Fruit fly (Drosophila melanogaster) whole organism, embryonic: ENCODE measurements around the gene Dad1.
A peak's percentile ranks its signal among the peaks of the same experiment; 100 is the strongest.

Source experiments
- Abd-B ChIP-seq: fragments of 200-800 bp; sonication (Bioruptor generic); optimal IDR thresholded peaks from 2 replicates; lab custom pipeline; 2018; ENCODE audit warnings: missing biosample characterization, mild to moderate bottlenecking, missing genetic modification characterization, moderate library complexity
- Atf3 ChIP-seq: fragments of 200-800 bp; sonication (Bioruptor generic); optimal IDR thresholded peaks from 3 replicates; lab custom pipeline; 2016; ENCODE audit warnings: missing biosample characterization, missing genetic modification characterization
- Blimp-1 ChIP-seq: fragments of 200-800 bp; sonication (Bioruptor generic); optimal IDR thresholded peaks from 3 replicates; lab custom pipeline; 2018; ENCODE audit warnings: missing biosample characterization, missing genetic modification characterization, mild to moderate bottlenecking, moderate library complexity, missing genetic modification reagents
- CG1024 ChIP-seq: fragments of 200-800 bp; sonication (Bioruptor generic); IDR thresholded peaks from 2 replicates; pipeline ENCODE4 v1.3.6; 2022; ENCODE audit warnings: missing biosample characterization, missing genetic modification characterization
- CG12744 ChIP-seq: fragments of 200-800 bp; sonication (Bioruptor generic); optimal IDR thresholded peaks from 2 replicates; lab custom pipeline; 2016; ENCODE audit warnings: missing biosample characterization, missing genetic modification characterization
- CG14710 ChIP-seq: fragments of 200-800 bp; sonication (Bioruptor generic); optimal IDR thresholded peaks from 3 replicates; lab custom pipeline; 2019; ENCODE audit warnings: missing biosample characterization, mild to moderate bottlenecking, missing genetic modification characterization, moderate library complexity
- CG15011 ChIP-seq: fragments of 200-800 bp; sonication (Bioruptor generic); optimal IDR thresholded peaks from 3 replicates; lab custom pipeline; 2018; ENCODE audit warnings: missing biosample characterization, mild to moderate bottlenecking, missing genetic modification characterization
- CG15269 ChIP-seq: fragments of 200-800 bp; sonication (Bioruptor generic); optimal IDR thresholded peaks from 2 replicates; lab custom pipeline; 2018; ENCODE audit warnings: missing biosample characterization, mild to moderate bottlenecking, missing genetic modification characterization, moderate library complexity
- CG16813 ChIP-seq: fragments of 200-800 bp; sonication (Bioruptor generic); IDR thresholded peaks from 3 replicates; pipeline ENCODE4 v1.3.6; 2022; ENCODE audit warnings: missing biosample characterization, missing genetic modification characterization; ENCODE audit not compliant: partially characterized antibody
- CG1792 ChIP-seq: fragments of 200-800 bp; sonication (Bioruptor generic); optimal IDR thresholded peaks from 2 replicates; lab custom pipeline; 2016; ENCODE audit warnings: missing biosample characterization, missing genetic modification characterization
- CG18476 ChIP-seq: fragments of 200-800 bp; sonication (Bioruptor generic); optimal IDR thresholded peaks from 2 replicates; lab custom pipeline; 2016; ENCODE audit warnings: missing biosample characterization, mild to moderate bottlenecking, missing genetic modification characterization
- CG2875 ChIP-seq: fragments of 200-800 bp; sonication (Bioruptor generic); optimal IDR thresholded peaks from 2 replicates; lab custom pipeline; 2017; ENCODE audit warnings: missing biosample characterization, mild to moderate bottlenecking, missing genetic modification characterization, missing genetic modification reagents
- CG3065 ChIP-seq: fragments of 200-800 bp; sonication (Bioruptor generic); optimal IDR thresholded peaks from 2 replicates; lab custom pipeline; 2016; ENCODE audit warnings: missing biosample characterization, missing genetic modification characterization
- CG31388 ChIP-seq: fragments of 200-800 bp; sonication (Bioruptor generic); optimal IDR thresholded peaks from 2 replicates; lab custom pipeline; 2016; ENCODE audit warnings: missing biosample characterization, missing genetic modification characterization
- CG33213 ChIP-seq: fragments of 200-800 bp; sonication (Bioruptor generic); optimal IDR thresholded peaks from 3 replicates; lab custom pipeline; 2016; ENCODE audit warnings: missing biosample characterization, missing genetic modification characterization
- CG3407 ChIP-seq: fragments of 200-800 bp; sonication (Bioruptor generic); optimal IDR thresholded peaks from 2 replicates; lab custom pipeline; 2018; ENCODE audit warnings: missing biosample characterization, mild to moderate bottlenecking, missing genetic modification characterization
- CG4424 ChIP-seq: fragments of 200-800 bp; sonication (Bioruptor generic); optimal IDR thresholded peaks from 3 replicates; lab custom pipeline; 2016; ENCODE audit warnings: missing biosample characterization, missing genetic modification characterization
- CG5245 ChIP-seq: fragments of 200-800 bp; sonication (Bioruptor generic); optimal IDR thresholded peaks from 3 replicates; lab custom pipeline; 2016; ENCODE audit warnings: missing biosample characterization, missing genetic modification characterization
- CG8281 ChIP-seq: fragments of 200-800 bp; sonication (Bioruptor generic); optimal IDR thresholded peaks from 2 replicates; lab custom pipeline; 2018; ENCODE audit warnings: missing biosample characterization, mild to moderate bottlenecking, missing genetic modification characterization, moderate library complexity
- CG8359 ChIP-seq: fragments of 200-800 bp; sonication (Bioruptor generic); optimal IDR thresholded peaks from 2 replicates; lab custom pipeline; 2017; ENCODE audit warnings: missing biosample characterization, mild to moderate bottlenecking, missing genetic modification characterization, borderline replicate concordance
- CG8478 ChIP-seq: fragments of >200 bp; optimal IDR thresholded peaks from 2 replicates; lab custom pipeline; 2018
- CG8765 ChIP-seq: fragments of 200-800 bp; sonication (Bioruptor generic); IDR thresholded peaks from 2 replicates; pipeline ENCODE4 v1.3.6; 2022; ENCODE audit warnings: missing biosample characterization, missing genetic modification characterization
- CG9215 ChIP-seq: fragments of 200-800 bp; sonication (Bioruptor generic); IDR thresholded peaks from 2 replicates; pipeline ENCODE4 v1.3.6; 2022; ENCODE audit warnings: missing biosample characterization, missing genetic modification characterization
- D ChIP-seq, 2 experiments: fragments of 200-800 bp in 1 of 2; fragments of >200 bp in 1 of 2; sonication (Bioruptor generic) in 1 of 2; optimal IDR thresholded peaks; 2 replicates in 1 of 2; 3 replicates in 1 of 2; lab custom pipeline; 2017; ENCODE audit warnings: mild to moderate bottlenecking in 1 of 2, missing biosample characterization in 1 of 2, missing genetic modification characterization in 1 of 2, missing genetic modification reagents in 1 of 2
- D19B ChIP-seq: fragments of 200-800 bp; sonication (Bioruptor generic); optimal IDR thresholded peaks from 2 replicates; lab custom pipeline; 2017; ENCODE audit warnings: missing biosample characterization, mild to moderate bottlenecking, missing genetic modification characterization
- Nf-YB ChIP-seq: fragments of 200-800 bp; sonication (Bioruptor generic); optimal IDR thresholded peaks from 3 replicates; lab custom pipeline; 2019; ENCODE audit warnings: missing biosample characterization, mild to moderate bottlenecking, missing genetic modification characterization, moderate library complexity
- Sry-δ ChIP-seq: fragments of 200-800 bp; sonication (Bioruptor generic); optimal IDR thresholded peaks from 2 replicates; lab custom pipeline; 2016; ENCODE audit warnings: missing biosample characterization, missing genetic modification characterization
- Vsx1 ChIP-seq: fragments of 200-800 bp; sonication (Bioruptor generic); optimal IDR thresholded peaks from 2 replicates; lab custom pipeline; 2017; ENCODE audit warnings: missing biosample characterization, mild to moderate bottlenecking, missing genetic modification characterization, missing genetic modification reagents
- abd-A ChIP-seq: fragments of 200-800 bp; sonication (Bioruptor generic); optimal IDR thresholded peaks from 3 replicates; lab custom pipeline; 2019; ENCODE audit warnings: missing biosample characterization, mild to moderate bottlenecking, missing genetic modification characterization, moderate library complexity
- ap ChIP-seq: fragments of 200-800 bp; sonication (Bioruptor generic); IDR thresholded peaks from 2 replicates; pipeline ENCODE4 v1.3.6; 2022; ENCODE audit warnings: missing biosample characterization, missing genetic modification characterization
- bbx ChIP-seq: fragments of 200-800 bp; sonication (Bioruptor generic); IDR thresholded peaks from 2 replicates; pipeline ENCODE4 v1.3.6; 2022; ENCODE audit warnings: missing biosample characterization, missing genetic modification characterization; ENCODE audit not compliant: partially characterized antibody
- chm ChIP-seq: fragments of 200-800 bp; sonication (Bioruptor generic); IDR thresholded peaks from 2 replicates; pipeline ENCODE4 v1.3.6; 2022; ENCODE audit warnings: missing biosample characterization, missing genetic modification characterization
- chn ChIP-seq: fragments of 200-800 bp; sonication (Bioruptor generic); optimal IDR thresholded peaks from 2 replicates; lab custom pipeline; 2016; ENCODE audit warnings: missing biosample characterization, missing genetic modification characterization
- crc ChIP-seq: fragments of 200-800 bp; sonication (Bioruptor generic); optimal IDR thresholded peaks from 2 replicates; lab custom pipeline; 2016; ENCODE audit warnings: missing biosample characterization, missing genetic modification characterization
- disco-r ChIP-seq: fragments of 200-800 bp; sonication (Bioruptor generic); optimal IDR thresholded peaks from 2 replicates; lab custom pipeline; 2016; ENCODE audit warnings: missing biosample characterization, missing genetic modification characterization
- emc ChIP-seq: fragments of 200-800 bp; sonication (Bioruptor generic); optimal IDR thresholded peaks from 2 replicates; lab custom pipeline; 2016; ENCODE audit warnings: missing biosample characterization, missing genetic modification characterization
- fd102C ChIP-seq: fragments of 200-800 bp; sonication (Bioruptor generic); optimal IDR thresholded peaks from 2 replicates; lab custom pipeline; 2018; ENCODE audit warnings: missing biosample characterization, mild to moderate bottlenecking, missing genetic modification characterization, moderate library complexity
- gsb-n ChIP-seq: fragments of 200-800 bp; sonication (Bioruptor generic); optimal IDR thresholded peaks from 3 replicates; lab custom pipeline; 2018; ENCODE audit warnings: missing biosample characterization, mild to moderate bottlenecking, missing genetic modification characterization
- jumu ChIP-seq: fragments of 200-800 bp; sonication (Bioruptor generic); optimal IDR thresholded peaks from 3 replicates; lab custom pipeline; 2016; ENCODE audit warnings: missing biosample characterization, missing genetic modification characterization
- kay ChIP-seq: fragments of 200-800 bp; sonication (Bioruptor generic); optimal IDR thresholded peaks from 2 replicates; lab custom pipeline; 2016; ENCODE audit warnings: missing biosample characterization, missing genetic modification characterization
- lov ChIP-seq, 2 experiments: fragments of 200-800 bp in 1 of 2; fragments of >200 bp in 1 of 2; sonication (Bioruptor generic) in 1 of 2; IDR thresholded peaks in 1 of 2; optimal IDR thresholded peaks in 1 of 2; 2 replicates in 1 of 2; 3 replicates in 1 of 2; pipeline versions ENCODE4 v1.3.6 to Lab custom; 2017 to 2022; ENCODE audit warnings: missing biosample characterization in 1 of 2, missing genetic modification characterization in 1 of 2
- nerfin-1 ChIP-seq: fragments of 200-800 bp; sonication (Bioruptor generic); optimal IDR thresholded peaks from 3 replicates; lab custom pipeline; 2019; ENCODE audit warnings: missing biosample characterization, mild to moderate bottlenecking, missing genetic modification characterization, moderate library complexity
- onecut ChIP-seq: fragments of 200-800 bp; sonication (Bioruptor generic); IDR thresholded peaks from 2 replicates; pipeline ENCODE4 v1.3.6; 2022; ENCODE audit warnings: missing biosample characterization, missing genetic modification characterization
- sens-2 ChIP-seq: fragments of 200-800 bp; sonication (Bioruptor generic); IDR thresholded peaks from 2 replicates; pipeline ENCODE4 v1.3.6; 2022; ENCODE audit warnings: missing biosample characterization, missing genetic modification characterization
- shn ChIP-seq: fragments of 200-800 bp; sonication (Bioruptor generic); optimal IDR thresholded peaks from 3 replicates; lab custom pipeline; 2016; ENCODE audit warnings: missing biosample characterization, missing genetic modification characterization
- sim ChIP-seq: fragments of 200-800 bp; sonication (Bioruptor generic); IDR thresholded peaks from 2 replicates; pipeline ENCODE4 v1.3.6; 2022; ENCODE audit warnings: missing biosample characterization, missing genetic modification characterization
- ssp ChIP-seq: fragments of 200-800 bp; sonication (Bioruptor generic); IDR thresholded peaks from 2 replicates; pipeline ENCODE4 v1.3.6; 2022; ENCODE audit warnings: missing biosample characterization, missing genetic modification characterization
- tna ChIP-seq: fragments of 200-800 bp; sonication (Bioruptor generic); IDR thresholded peaks from 2 replicates; pipeline ENCODE4 v1.3.6; 2022; ENCODE audit warnings: missing biosample characterization, missing genetic modification characterization; ENCODE audit not compliant: partially characterized antibody

Gene Dad1

DNA sequence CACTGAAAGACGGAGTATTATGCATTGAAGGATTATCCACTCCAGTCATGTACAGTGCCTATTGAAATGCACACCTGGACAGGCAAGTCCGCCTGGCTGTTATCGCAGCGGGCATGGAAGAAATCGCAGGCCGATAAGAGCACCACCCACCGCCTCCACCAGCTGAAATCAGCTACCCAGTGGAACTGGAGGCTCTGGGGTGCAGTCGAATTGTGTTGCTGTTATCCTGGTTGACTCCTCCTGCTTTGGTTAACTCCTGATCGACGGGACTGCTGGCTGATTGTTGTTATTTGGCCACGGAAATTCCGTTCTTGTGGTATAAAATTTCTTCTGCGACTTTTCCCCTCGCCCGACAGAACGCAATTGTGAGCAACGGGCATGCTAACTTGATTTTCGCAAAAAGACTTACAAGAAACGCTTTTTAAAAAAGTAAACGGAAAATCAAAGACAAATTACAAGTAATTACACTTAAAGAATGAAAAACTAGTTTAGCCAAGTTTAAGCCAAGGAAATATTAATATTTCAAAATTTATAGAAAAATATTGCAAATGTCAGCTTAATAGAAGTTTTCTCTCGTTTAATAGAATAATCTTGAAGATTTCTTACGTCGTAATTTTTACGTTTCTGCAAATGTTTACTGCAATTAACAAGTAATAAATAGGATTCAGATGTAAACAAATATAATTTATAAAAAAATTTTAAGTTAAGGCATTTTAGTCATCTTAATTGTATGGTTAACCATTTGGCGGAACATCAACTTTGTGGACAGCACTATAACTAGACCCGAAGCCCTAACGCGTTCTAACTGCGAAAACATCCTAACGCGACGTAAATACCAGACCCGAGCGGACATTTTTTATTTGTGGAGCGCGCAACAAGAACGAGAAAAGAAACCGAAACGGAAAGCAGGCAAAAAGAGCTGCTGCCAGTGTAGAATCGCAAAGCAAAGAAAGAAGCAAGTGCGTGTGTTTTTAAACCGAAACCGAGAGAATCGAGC lies 31.2 kb upstream of the Dad1 start, which contains the start of the genes CG13398 and Akap200 (continued):
- no peak for TF ChIP-seq ap
- TF ChIP-seq CG33213 (GFP tag; lab: Kevin White, UChicago), result no peak
- no peak for TF ChIP-seq onecut (GFP tag; lab: Robert Waterston, UW)
- no peak for TF ChIP-seq tna (GFP tag; lab: Robert Waterston, UW)
- TF ChIP-seq Blimp-1 (GFP tag; lab: Kevin White, UChicago), result peak; percentile 1
- no peak for TF ChIP-seq CG15269 (tag; lab: Kevin White, UChicago)
- TF ChIP-seq Sry-δ (GFP tag; lab: Kevin White, UChicago), result no peak
- TF ChIP-seq lov (optimal IDR thresholded peaks at IDR 0.05; lab: Kevin White, UChicago), result no peak
- no peak for TF ChIP-seq lov (GFP tag; IDR thresholded peaks at IDR 0.05; lab: Robert Waterston, UW)
- TF ChIP-seq nerfin-1 (tag; lab: Kevin White, UChicago), result no peak
- peak; percentile 44 for TF ChIP-seq CG18476 (GFP tag; lab: Kevin White, UChicago)
- TF ChIP-seq CG31388, result no peak
- TF ChIP-seq CG1024 (GFP tag; lab: Robert Waterston, UW), result no peak
- TF ChIP-seq kay (GFP tag; lab: Kevin White, UChicago), result no peak
- no peak for TF ChIP-seq emc (GFP tag; lab: Kevin White, UChicago)
- TF ChIP-seq Atf3 (GFP tag; lab: Kevin White, UChicago), result no peak
- no peak for TF ChIP-seq CG12744
- no peak for TF ChIP-seq D19B (GFP tag; lab: Kevin White, UChicago)
- no peak; the same call in 1 of the 2 replicates for TF ChIP-seq bbx (GFP tag; lab: Robert Waterston, UW)
- peak; percentile 11 for TF ChIP-seq gsb-n
- peak; percentile 50 for TF ChIP-seq chn (GFP tag; lab: Kevin White, UChicago)
- TF ChIP-seq crc, result no peak
- TF ChIP-seq ssp, result peak; percentile 36; the same call in 1 of the 2 replicates
- no peak for TF ChIP-seq fd102C (GFP tag; lab: Kevin White, UChicago)
- TF ChIP-seq chm (GFP tag; lab: Robert Waterston, UW), result no peak
- TF ChIP-seq Nf-YB, result no peak
- no peak for TF ChIP-seq CG2875 (GFP tag; lab: Kevin White, UChicago)
- peak; percentile 46 for TF ChIP-seq CG4424
- TF ChIP-seq CG8281 (tag; lab: Kevin White, UChicago), result no peak
- no peak for TF ChIP-seq CG8765 (GFP tag; lab: Robert Waterston, UW)
- TF ChIP-seq sens-2 (GFP tag; lab: Robert Waterston, UW), result no peak
- no peak for TF ChIP-seq CG8359
- TF ChIP-seq sim (GFP tag; lab: Robert Waterston, UW), result no peak
- no peak for TF ChIP-seq CG15011 (GFP tag; lab: Kevin White, UChicago)
- no peak for TF ChIP-seq Vsx1 (GFP tag; lab: Kevin White, UChicago)
- TF ChIP-seq abd-A (tag; lab: Kevin White, UChicago), result no peak
- TF ChIP-seq jumu (GFP tag; lab: Kevin White, UChicago), result no peak
- TF ChIP-seq CG3065 (GFP tag; lab: Kevin White, UChicago), result no peak
- no peak for TF ChIP-seq CG5245 (GFP tag; lab: Kevin White, UChicago)
- 0 out of 2 replicates have a peak, but pooled peaks have one; percentile 30 for TF ChIP-seq CG9215 (GFP tag; lab: Robert Waterston, UW)
- TF ChIP-seq CG8478 (lab: Kevin White, UChicago), result no peak
- TF ChIP-seq CG14710 (tag; lab: Kevin White, UChicago), result peak; percentile 66
- no peak for TF ChIP-seq Abd-B (GFP tag; lab: Kevin White, UChicago)
- TF ChIP-seq disco-r (GFP tag; lab: Kevin White, UChicago), result no peak
- TF ChIP-seq CG1792, result no peak
- TF ChIP-seq CG3407 (GFP tag; lab: Kevin White, UChicago), result no peak
- TF ChIP-seq shn (GFP tag; lab: Kevin White, UChicago), result no peak
- TF ChIP-seq CG16813 (GFP tag; lab: Robert Waterston, UW), result no peak
- no peak for TF ChIP-seq D (optimal IDR thresholded peaks at IDR 0.05; lab: Kevin White, UChicago)
- no peak for TF ChIP-seq D (GFP tag; optimal IDR thresholded peaks at IDR 0.05; lab: Kevin White, UChicago)
